Worm (Caenorhabditis elegans): ENCODE measurements around the gene ZK1320.11.

DNA sequence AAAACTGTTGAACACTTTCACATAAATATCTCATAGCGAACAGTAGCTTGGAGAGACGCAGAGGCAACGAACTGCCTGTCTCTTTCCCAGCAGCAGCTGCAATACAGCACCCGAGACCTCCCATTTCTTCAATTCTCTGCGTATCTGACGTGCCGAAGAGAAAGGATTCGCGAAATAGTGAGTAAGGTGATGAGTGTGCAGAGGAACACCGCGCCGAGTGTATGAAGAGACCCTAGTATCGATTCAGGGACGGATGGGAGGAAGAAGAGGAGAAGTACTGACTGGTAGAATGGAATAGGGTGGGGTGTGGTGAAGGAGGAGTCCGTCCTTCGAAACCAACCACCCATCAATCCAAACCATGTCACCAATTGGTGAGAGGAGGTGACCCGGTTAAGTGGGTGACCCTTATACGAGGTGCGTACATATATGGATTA lies 21.3 kb upstream of the ZK1320.11 start:
- no peak for TF ChIP-seq ceh-36 (tag; optimal IDR thresholded peaks at IDR 0.05)
- TF ChIP-seq ama-1 (optimal IDR thresholded peaks at IDR 0.05), result no peak
- no peak for TF ChIP-seq tra-4 (tag; optimal IDR thresholded peaks at IDR 0.05)
- no peak for TF ChIP-seq aly-1 (tag; optimal IDR thresholded peaks at IDR 0.05)
- no peak for TF ChIP-seq flt-1 (GFP tag; IDR thresholded peaks at IDR 0.05)
